Fruit fly (Drosophila melanogaster): ENCODE data around the gene CG33710.

Gene CG33710

DNA sequence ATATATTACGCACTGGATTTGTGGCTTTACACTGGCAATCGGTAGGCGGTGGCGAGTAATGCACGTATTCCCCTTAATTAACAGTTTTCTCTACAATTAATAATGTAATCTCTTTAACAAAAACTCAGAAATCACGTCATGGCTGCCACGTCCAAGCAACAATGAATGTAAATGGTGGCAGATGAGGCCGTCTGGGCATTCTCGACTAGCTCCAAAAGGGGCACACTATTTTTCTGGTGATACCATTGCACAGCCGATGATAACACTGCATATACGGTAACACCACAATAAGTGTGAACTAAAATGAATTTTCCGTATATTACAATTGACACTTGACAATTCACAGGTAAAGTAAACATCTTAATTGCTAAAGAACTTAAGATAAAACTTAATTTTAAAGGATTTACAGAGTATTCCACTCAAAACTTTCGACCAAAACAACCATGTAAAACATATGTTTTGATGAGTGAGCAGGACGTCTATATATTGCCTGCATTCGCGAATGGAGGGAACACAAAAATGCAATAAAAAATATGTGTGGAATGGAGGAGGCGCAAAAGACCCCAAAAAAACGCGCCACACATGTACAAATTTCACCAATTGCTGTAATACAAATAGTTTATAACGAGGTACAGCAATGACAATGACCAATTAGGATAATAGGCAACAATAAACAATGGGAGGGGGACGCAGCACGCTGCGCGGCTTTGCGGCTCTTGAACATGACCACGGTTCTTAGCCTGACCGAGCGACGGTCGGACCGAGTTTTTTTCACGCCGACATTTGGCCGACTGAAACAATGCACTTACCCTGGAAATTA is 43.1 kb downstream of the CG33710 start (continued):
- no peak for TF ChIP-seq bab2 (GFP tag; optimal IDR thresholded peaks at IDR 0.05)
- TF ChIP-seq trem (tag; optimal IDR thresholded peaks at IDR 0.05): peak; percentile 52
- TF ChIP-seq rib (GFP tag; IDR thresholded peaks at IDR 0.05): no peak
- no peak for TF ChIP-seq CG3838 (GFP tag; optimal IDR thresholded peaks at IDR 0.05)
- no peak for TF ChIP-seq fd102C (GFP tag; optimal IDR thresholded peaks at IDR 0.05)
- peak; percentile 65 for TF ChIP-seq Lhr (GFP tag; optimal IDR thresholded peaks at IDR 0.05)
- TF ChIP-seq CG10321 (GFP tag; IDR thresholded peaks at IDR 0.05): peak; percentile 89
- no peak for TF ChIP-seq CG9215 (GFP tag; IDR thresholded peaks at IDR 0.05)
- peak; percentile 8 for TF ChIP-seq twi (tag; optimal IDR thresholded peaks at IDR 0.05)
- TF ChIP-seq CG10654 (GFP tag; optimal IDR thresholded peaks at IDR 0.05): no peak
- TF ChIP-seq bsh (GFP tag; optimal IDR thresholded peaks at IDR 0.05): no peak
- TF ChIP-seq chif (GFP tag; optimal IDR thresholded peaks at IDR 0.05): no peak
- no peak for TF ChIP-seq gcm (GFP tag; optimal IDR thresholded peaks at IDR 0.05)
- TF ChIP-seq CG17802 (tag; optimal IDR thresholded peaks at IDR 0.05): no peak
- TF ChIP-seq CG2129 (GFP tag; IDR thresholded peaks at IDR 0.05; ENCODE audit: partially characterized antibody): no peak
- no peak for TF ChIP-seq fu2 (GFP tag; optimal IDR thresholded peaks at IDR 0.05)
- peak; percentile 82 for TF ChIP-seq psq (GFP tag; optimal IDR thresholded peaks at IDR 0.05)
- peak; percentile 94 for TF ChIP-seq CG2116 (GFP tag; optimal IDR thresholded peaks at IDR 0.05)
- no peak for TF ChIP-seq Mad (GFP tag; optimal IDR thresholded peaks at IDR 0.05)
- TF ChIP-seq caup (GFP tag; optimal IDR thresholded peaks at IDR 0.05; ENCODE audit: severe bottlenecking): peak; percentile 24
- TF ChIP-seq Mrtf (GFP tag; IDR thresholded peaks at IDR 0.05): no peak
- TF ChIP-seq oc (tag; optimal IDR thresholded peaks at IDR 0.05): no peak
- TF ChIP-seq CG10431 (GFP tag; optimal IDR thresholded peaks at IDR 0.05): no peak
- TF ChIP-seq CG15073 (GFP tag; optimal IDR thresholded peaks at IDR 0.05): no peak
- no peak for TF ChIP-seq E2f2 (GFP tag; IDR thresholded peaks at IDR 0.05)
- TF ChIP-seq Sry-β (GFP tag; optimal IDR thresholded peaks at IDR 0.05): no peak
- TF ChIP-seq Myb (GFP tag; optimal IDR thresholded peaks at IDR 0.05): peak; percentile 7
- TF ChIP-seq CG4404 (GFP tag; IDR thresholded peaks at IDR 0.05): no peak
- no peak for TF ChIP-seq tio (GFP tag; optimal IDR thresholded peaks at IDR 0.05)
- TF ChIP-seq CG17359 (tag; optimal IDR thresholded peaks at IDR 0.05): no peak
- peak; percentile 9 for TF ChIP-seq D19A (tag; optimal IDR thresholded peaks at IDR 0.05)
- TF ChIP-seq pzg (GFP tag; optimal IDR thresholded peaks at IDR 0.05): peak; percentile 88
- no peak for TF ChIP-seq Hand (GFP tag; optimal IDR thresholded peaks at IDR 0.05)
- no peak for TF ChIP-seq Dad (GFP tag; optimal IDR thresholded peaks at IDR 0.05)
- no peak for TF ChIP-seq CG8290 (GFP tag; optimal IDR thresholded peaks at IDR 0.05)
- no peak for TF ChIP-seq CG8290 (tag; optimal IDR thresholded peaks at IDR 0.05)
- TF ChIP-seq gce (GFP tag; IDR thresholded peaks at IDR 0.05): no peak
- TF ChIP-seq yki (optimal IDR thresholded peaks at IDR 0.05): no peak
- no peak for TF ChIP-seq ara (GFP tag; IDR thresholded peaks at IDR 0.05)
- peak; percentile 15 for TF ChIP-seq CG2202 (tag; optimal IDR thresholded peaks at IDR 0.05)
- no peak for TF ChIP-seq HLH3B (GFP tag; IDR thresholded peaks at IDR 0.05)
- no peak for TF ChIP-seq Hr78 (GFP tag; optimal IDR thresholded peaks at IDR 0.05)
- no peak for TF ChIP-seq prd (optimal IDR thresholded peaks at IDR 0.05)
- no peak for TF ChIP-seq prd (GFP tag; IDR thresholded peaks at IDR 0.05)
- TF ChIP-seq CG13296 (GFP tag; optimal IDR thresholded peaks at IDR 0.05): no peak
- no peak for TF ChIP-seq fd3F (GFP tag; optimal IDR thresholded peaks at IDR 0.05)
- no peak for TF ChIP-seq seq (GFP tag; IDR thresholded peaks at IDR 0.05)
- no peak for TF ChIP-seq Rx (GFP tag; IDR thresholded peaks at IDR 0.05)
- no peak for TF ChIP-seq CG11247 (GFP tag; IDR thresholded peaks at IDR 0.05)
- no peak for TF ChIP-seq CG6254 (GFP tag; optimal IDR thresholded peaks at IDR 0.05)
- no peak for TF ChIP-seq nau (GFP tag; optimal IDR thresholded peaks at IDR 0.05)

Measured in whole organism, embryonic.